Worm (Caenorhabditis elegans) whole organism, L2 larva: Measurements from ENCODE around the gene fbxb-25.

Source experiments
- C34F6.9 ChIP-seq: fragments of 150-350 bp; optimal IDR thresholded peaks from 2 replicates; lab custom pipeline; 2014; ENCODE audit warnings: missing biosample characterization, missing genetic modification characterization
- R02D3.7 ChIP-seq: fragments of 150-350 bp; optimal IDR thresholded peaks from 2 replicates; lab custom pipeline; 2014; ENCODE audit warnings: missing biosample characterization, missing genetic modification characterization
- ZK546.5 ChIP-seq: sonication (generic microtip); optimal IDR thresholded peaks from 2 replicates; lab custom pipeline; 2017; ENCODE audit warnings: missing biosample characterization, missing genetic modification characterization
- alr-1 ChIP-seq: fragments of 150-350 bp; optimal IDR thresholded peaks from 2 replicates; lab custom pipeline; 2014; ENCODE audit warnings: missing biosample characterization, missing genetic modification characterization
- aly-2 ChIP-seq: fragments of 150-350 bp; optimal IDR thresholded peaks from 2 replicates; lab custom pipeline; 2014; ENCODE audit warnings: missing biosample characterization, missing genetic modification characterization
- ama-1 ChIP-seq: fragments of 150-350 bp; optimal IDR thresholded peaks from 2 replicates; lab custom pipeline; 2018; ENCODE audit warnings: inconsistent platforms
- blmp-1 ChIP-seq: sonication (generic microtip); optimal IDR thresholded peaks from 2 replicates; lab custom pipeline; 2017; ENCODE audit warnings: missing genetic modification characterization, mild to moderate bottlenecking, missing compliant biosample characterization, antibody characterized with exemption, moderate library complexity; ENCODE audit not compliant: insufficient read depth
- ceh-16 ChIP-seq: fragments of 150-350 bp; optimal IDR thresholded peaks from 2 replicates; lab custom pipeline; 2014; ENCODE audit warnings: missing biosample characterization, missing genetic modification characterization
- ceh-82 ChIP-seq: fragments of 150-350 bp; optimal IDR thresholded peaks from 2 replicates; lab custom pipeline; 2014; ENCODE audit warnings: missing biosample characterization, missing genetic modification characterization
- crh-2 ChIP-seq: sonication (generic microtip); optimal IDR thresholded peaks from 2 replicates; lab custom pipeline; 2017; ENCODE audit warnings: missing biosample characterization, missing genetic modification characterization
- egl-27 ChIP-seq: sonication (generic microtip); optimal IDR thresholded peaks from 3 replicates; lab custom pipeline; 2017; ENCODE audit warnings: missing biosample characterization, missing genetic modification reagents, missing genetic modification characterization
- elt-1 ChIP-seq: fragments of 150-350 bp; optimal IDR thresholded peaks from 2 replicates; lab custom pipeline; 2014; ENCODE audit warnings: missing biosample characterization, missing genetic modification characterization
- elt-3 ChIP-seq: sonication (generic microtip); optimal IDR thresholded peaks from 2 replicates; lab custom pipeline; 2017; ENCODE audit warnings: missing biosample characterization, missing genetic modification characterization
- fos-1 ChIP-seq: fragments of 150-350 bp; optimal IDR thresholded peaks from 2 replicates; lab custom pipeline; 2014; ENCODE audit warnings: missing biosample characterization, missing genetic modification characterization
- gmeb-1 ChIP-seq: fragments of 150-350 bp; optimal IDR thresholded peaks from 2 replicates; lab custom pipeline; 2014; ENCODE audit warnings: missing biosample characterization, missing genetic modification characterization
- lin-11 ChIP-seq: fragments of 150-350 bp; sonication (generic microtip); optimal IDR thresholded peaks from 2 replicates; lab custom pipeline; 2014; ENCODE audit warnings: missing biosample characterization, missing genetic modification characterization, inconsistent platforms, mixed read lengths
- lin-39 ChIP-seq: fragments of 150-350 bp; optimal IDR thresholded peaks from 2 replicates; lab custom pipeline; 2014; ENCODE audit warnings: missing biosample characterization, missing genetic modification reagents, missing genetic modification characterization
- mab-5 ChIP-seq: fragments of 150-350 bp; optimal IDR thresholded peaks from 2 replicates; lab custom pipeline; 2014; ENCODE audit warnings: missing biosample characterization, missing genetic modification characterization
- mbf-1 ChIP-seq: sonication (generic microtip); optimal IDR thresholded peaks from 2 replicates; lab custom pipeline; 2017; ENCODE audit warnings: missing biosample characterization, missing genetic modification characterization
- nhr-11 ChIP-seq: fragments of 150-350 bp; optimal IDR thresholded peaks from 2 replicates; lab custom pipeline; 2014; ENCODE audit warnings: missing biosample characterization, missing genetic modification characterization
- nhr-12 ChIP-seq: fragments of 150-350 bp; optimal IDR thresholded peaks from 2 replicates; lab custom pipeline; 2014; ENCODE audit warnings: missing biosample characterization, missing genetic modification characterization
- nhr-129 ChIP-seq: fragments of 150-350 bp; optimal IDR thresholded peaks from 2 replicates; lab custom pipeline; 2014; ENCODE audit warnings: missing biosample characterization, missing genetic modification characterization
- nhr-21 ChIP-seq: fragments of 150-350 bp; optimal IDR thresholded peaks from 2 replicates; lab custom pipeline; 2014; ENCODE audit warnings: missing biosample characterization, missing genetic modification characterization
- nhr-23 ChIP-seq: fragments of 150-350 bp; optimal IDR thresholded peaks from 2 replicates; lab custom pipeline; 2014; ENCODE audit warnings: missing biosample characterization, missing genetic modification reagents, missing genetic modification characterization
- nhr-25 ChIP-seq: fragments of 150-350 bp; sonication (generic microtip); optimal IDR thresholded peaks from 3 replicates; lab custom pipeline; 2014; ENCODE audit warnings: missing biosample characterization, missing genetic modification characterization
- nhr-6 ChIP-seq: fragments of 150-350 bp; optimal IDR thresholded peaks from 2 replicates; lab custom pipeline; 2014; ENCODE audit warnings: missing biosample characterization, missing genetic modification characterization
- nhr-77 ChIP-seq: fragments of 150-350 bp; optimal IDR thresholded peaks from 2 replicates; lab custom pipeline; 2014; ENCODE audit warnings: missing biosample characterization, missing genetic modification characterization
- peb-1 ChIP-seq: fragments of 150-350 bp; optimal IDR thresholded peaks from 2 replicates; lab custom pipeline; 2014; ENCODE audit warnings: missing biosample characterization, missing genetic modification characterization
- skn-1 ChIP-seq: sonication (generic microtip); optimal IDR thresholded peaks from 2 replicates; lab custom pipeline; 2017; ENCODE audit warnings: missing biosample characterization, missing genetic modification characterization
- sma-3 ChIP-seq: sonication (generic microtip); optimal IDR thresholded peaks from 2 replicates; lab custom pipeline; 2016; ENCODE audit warnings: missing genetic modification reagents, missing genetic modification characterization, missing compliant biosample characterization
- snpc-4 ChIP-seq: fragments of 150-350 bp; optimal IDR thresholded peaks from 2 replicates; lab custom pipeline; 2014; ENCODE audit warnings: missing biosample characterization, missing genetic modification characterization
- unc-55 ChIP-seq: fragments of 150-350 bp; sonication (generic microtip); optimal IDR thresholded peaks from 3 replicates; lab custom pipeline; 2014; ENCODE audit warnings: missing biosample characterization, missing genetic modification reagents, missing genetic modification characterization
- unc-62 ChIP-seq: fragments of 150-350 bp; optimal IDR thresholded peaks from 2 replicates; lab custom pipeline; 2014; ENCODE audit warnings: missing biosample characterization, missing genetic modification reagents, missing genetic modification characterization
- zag-1 ChIP-seq: fragments of 150-350 bp; optimal IDR thresholded peaks from 2 replicates; lab custom pipeline; 2014; ENCODE audit warnings: missing biosample characterization, missing genetic modification characterization
- ztf-1 ChIP-seq: fragments of 200-800 bp; sonication (Bioruptor generic); conservative IDR thresholded peaks from 2 replicates; pipeline ENCODE4 v1.3.6; 2022; ENCODE audit warnings: missing genetic modification characterization, missing compliant biosample characterization
- ztf-11 ChIP-seq: sonication (generic microtip); optimal IDR thresholded peaks from 2 replicates; lab custom pipeline; 2017; ENCODE audit warnings: missing biosample characterization, missing genetic modification characterization
- ztf-4 ChIP-seq: fragments of 150-350 bp; optimal IDR thresholded peaks from 2 replicates; lab custom pipeline; 2014; ENCODE audit warnings: missing biosample characterization, missing genetic modification characterization

Gene fbxb-25

ce11 chrII:1722394-1722793 lies 38.6 kb downstream of the fbxb-25 start, which contains the start of the genes fbxb-5 and btb-8:
fbxb-5 (minus strand) TSS chrII:1722494.
btb-8 (plus strand) TSS chrII:1722770.
- TF ChIP-seq ztf-4 (tag; lab: Kevin White, UChicago), result no peak
- TF ChIP-seq egl-27 (tag; lab: Kevin White, UChicago), result no peak
- TF ChIP-seq unc-62, result no peak
- TF ChIP-seq ceh-16 (tag; lab: Kevin White, UChicago), result no peak
- no peak for TF ChIP-seq mab-5 (tag; lab: Kevin White, UChicago)
- no peak for TF ChIP-seq sma-3 (GFP tag; lab: Kevin White, UChicago)
- no peak for TF ChIP-seq zag-1 (tag; lab: Kevin White, UChicago)
- TF ChIP-seq gmeb-1, result no peak
- TF ChIP-seq nhr-129 (tag; lab: Kevin White, UChicago), result no peak
- no peak for TF ChIP-seq aly-2 (tag; lab: Kevin White, UChicago)
- no peak for TF ChIP-seq lin-11
- TF ChIP-seq skn-1, result no peak
- TF ChIP-seq alr-1 (tag; lab: Kevin White, UChicago), result no peak
- no peak for TF ChIP-seq ama-1
- TF ChIP-seq ztf-1 (GFP tag; lab: Robert Waterston, UW), result no peak
- TF ChIP-seq nhr-25, result no peak
- TF ChIP-seq nhr-12 (tag; lab: Kevin White, UChicago), result no peak
- no peak for TF ChIP-seq C34F6.9 (tag; lab: Kevin White, UChicago)
- TF ChIP-seq, all 48 proteins: peak for 0

- TF ChIP-seq nhr-12 (tag; lab: Kevin White, UChicago) (no peak), unc-55 (GFP tag; lab: Kevin White, UChicago) (no peak), elt-3 (tag; lab: Kevin White, UChicago) (no peak), ZK546.5 (tag; lab: Kevin White, UChicago) (no peak), ceh-82 (tag; lab: Kevin White, UChicago) (no peak), egl-27 (tag; lab: Kevin White, UChicago) (no peak), nhr-11 (no peak), peb-1 (tag; lab: Kevin White, UChicago) (no peak), sma-3 (GFP tag; lab: Kevin White, UChicago) (no peak), lin-39 (tag; lab: Kevin White, UChicago) (no peak), mbf-1 (no peak), ceh-16 (tag; lab: Kevin White, UChicago) (no peak), unc-62 (no peak), alr-1 (tag; lab: Kevin White, UChicago) (no peak), elt-1 (no peak), nhr-21 (tag; lab: Kevin White, UChicago) (no peak), ama-1 (no peak)
Observed at ce11 chrII:1724314-1724713, 40.5 kb downstream of the fbxb-25 start, which contains the start of gene fbxb-11. fbxb-11 (plus strand) TSS chrII:1724614.

ce11 chrII:1725735-1726134 lies 41.9 kb downstream of the fbxb-25 start, which contains the start of gene F45C12.17:
F45C12.17 (plus strand) TSS chrII:1726111.
- TF ChIP-seq nhr-6 (no peak), R02D3.7 (tag; lab: Kevin White, UChicago) (no peak), ztf-4 (tag; lab: Kevin White, UChicago) (no peak), peb-1 (tag; lab: Kevin White, UChicago) (no peak), elt-3 (tag; lab: Kevin White, UChicago) (no peak), nhr-23 (tag; lab: Kevin White, UChicago) (no peak), snpc-4 (no peak), skn-1 (no peak), ztf-11 (no peak), aly-2 (tag; lab: Kevin White, UChicago) (no peak), unc-55 (GFP tag; lab: Kevin White, UChicago) (no peak), mbf-1 (no peak), gmeb-1 (no peak), ztf-1 (GFP tag; lab: Robert Waterston, UW) (no peak), zag-1 (tag; lab: Kevin White, UChicago) (no peak), nhr-77 (tag; lab: Kevin White, UChicago) (no peak), blmp-1 (tag; lab: Kevin White, UChicago) (no peak), ceh-16 (tag; lab: Kevin White, UChicago) (no peak), egl-27 (tag; lab: Kevin White, UChicago) (no peak)
- TF ChIP-seq, all 48 proteins: peak for 0

ce11 chrII:1728253-1728652 lies 44.4 kb downstream of the fbxb-25 start, which contains the start of gene btb-9:
btb-9 (plus strand) TSS chrII:1728506.
- TF ChIP-seq ztf-1 (GFP tag; lab: Robert Waterston, UW), result no peak
- TF ChIP-seq fos-1, result peak; percentile 87
- TF ChIP-seq crh-2 (tag; lab: Kevin White, UChicago), result peak; percentile 41
